Fruit fly (Drosophila melanogaster) whole organism, wandering third instar larva: ENCODE measurements around the gene Jon99Fii.
A peak's percentile ranks its signal among the peaks of the same experiment; 100 is the strongest.

Experiments used
- Abd-B ChIP-seq: fragments of >200 bp; optimal IDR thresholded peaks from 2 replicates; lab custom pipeline; 2017; ENCODE audit warnings: missing biosample characterization, missing genetic modification characterization
- CG32264 ChIP-seq: fragments of 200-800 bp; sonication (Bioruptor generic); optimal IDR thresholded peaks from 2 replicates; lab custom pipeline; 2016; ENCODE audit warnings: missing biosample characterization, missing genetic modification characterization
- CG9705 ChIP-seq: fragments of 200-800 bp; sonication (Bioruptor generic); optimal IDR thresholded peaks from 2 replicates; lab custom pipeline; 2018; ENCODE audit warnings: missing biosample characterization, mild to moderate bottlenecking, missing genetic modification characterization
- CrebA ChIP-seq: fragments of 200-800 bp; sonication (Bioruptor generic); optimal IDR thresholded peaks from 2 replicates; lab custom pipeline; 2016; ENCODE audit warnings: missing biosample characterization, mild to moderate bottlenecking, missing genetic modification characterization, borderline replicate concordance
- Dif ChIP-seq: fragments of 200-275, 200-300 bp; sonication (Bioruptor generic); optimal IDR thresholded peaks from 2 replicates; lab custom pipeline; 2018; ENCODE audit warnings: missing biosample characterization, missing genetic modification characterization; ENCODE audit not compliant: partially characterized antibody
- GATAd ChIP-seq: sonication (Bioruptor generic); optimal IDR thresholded peaks from 2 replicates; lab custom pipeline; 2016; ENCODE audit warnings: missing biosample characterization, missing genetic modification characterization
- HLH106 ChIP-seq: fragments of 200-800 bp; optimal IDR thresholded peaks from 3 replicates; lab custom pipeline; 2019; ENCODE audit warnings: missing biosample characterization, mild to moderate bottlenecking, missing genetic modification characterization, moderate library complexity
- Hnf4 ChIP-seq: fragments of 200-800 bp; sonication (Bioruptor generic); optimal IDR thresholded peaks from 2 replicates; lab custom pipeline; 2016; ENCODE audit warnings: missing biosample characterization, mild to moderate bottlenecking, missing genetic modification characterization
- Hr78 ChIP-seq: fragments of >200 bp; optimal IDR thresholded peaks from 2 replicates; lab custom pipeline; 2017; ENCODE audit warnings: missing biosample characterization, missing genetic modification characterization
- Hr83 ChIP-seq: fragments of 200-300 bp; sonication (Bioruptor generic); optimal IDR thresholded peaks from 2 replicates; lab custom pipeline; 2016; ENCODE audit warnings: missing biosample characterization, mild to moderate bottlenecking, missing genetic modification characterization, moderate library complexity; ENCODE audit not compliant: poor library complexity, severe bottlenecking
- Jra ChIP-seq: sonication (Bioruptor generic); optimal IDR thresholded peaks from 2 replicates; lab custom pipeline; 2016; ENCODE audit warnings: missing biosample characterization, missing genetic modification characterization
- Mio ChIP-seq: sonication (Bioruptor generic); optimal IDR thresholded peaks from 2 replicates; lab custom pipeline; 2016; ENCODE audit warnings: missing biosample characterization, missing genetic modification characterization
- Myc ChIP-seq: fragments of >200 bp; optimal IDR thresholded peaks from 2 replicates; lab custom pipeline; 2017
- N ChIP-seq: fragments of >200 bp; optimal IDR thresholded peaks from 2 replicates; lab custom pipeline; 2018; ENCODE audit warnings: missing biosample characterization, missing external identifiers, missing genetic modification characterization
- OdsH ChIP-seq: fragments of 200-800 bp; sonication (Bioruptor generic); optimal IDR thresholded peaks from 2 replicates; lab custom pipeline; 2016; ENCODE audit warnings: missing biosample characterization, mild to moderate bottlenecking, missing genetic modification characterization
- Rel ChIP-seq, 2 experiments: fragments of 200-800 bp; sonication (Bioruptor generic) in 1 of 2; optimal IDR thresholded peaks; 2 replicates in 1 of 2; 3 replicates in 1 of 2; lab custom pipeline; 2016 to 2019; ENCODE audit warnings: mild to moderate bottlenecking in 2 of 2, missing biosample characterization in 2 of 2, missing genetic modification characterization in 2 of 2, moderate library complexity in 1 of 2
- Sp1 ChIP-seq: fragments of 200-800 bp; sonication (Bioruptor generic); optimal IDR thresholded peaks from 3 replicates; lab custom pipeline; 2019; ENCODE audit warnings: missing biosample characterization, mild to moderate bottlenecking, missing genetic modification characterization, moderate library complexity
- Vsx2 ChIP-seq: fragments of 200-300, 225-300 bp; sonication (Bioruptor generic); optimal IDR thresholded peaks from 2 replicates; lab custom pipeline; 2018; ENCODE audit warnings: missing biosample characterization, missing genetic modification characterization; ENCODE audit not compliant: partially characterized antibody
- br ChIP-seq: fragments of 200-800 bp; sonication (Bioruptor generic); optimal IDR thresholded peaks from 2 replicates; lab custom pipeline; 2016; ENCODE audit warnings: missing biosample characterization, missing genetic modification characterization
- brk ChIP-seq: fragments of 200-800 bp; sonication (Bioruptor generic); optimal IDR thresholded peaks from 2 replicates; lab custom pipeline; 2016; ENCODE audit warnings: missing biosample characterization, mild to moderate bottlenecking, missing genetic modification characterization
- dl ChIP-seq, 2 experiments: fragments of 175-275, 200-275 bp in 1 of 2; fragments of 200-275 bp in 1 of 2; sonication (Bioruptor generic); optimal IDR thresholded peaks; lab custom pipeline; 2018; ENCODE audit warnings: mild to moderate bottlenecking in 2 of 2, missing biosample characterization in 2 of 2, missing genetic modification characterization in 2 of 2, moderate library complexity in 2 of 2; ENCODE audit not compliant: partially characterized antibody in 2 of 2, insufficient read depth in 1 of 2
- dmrt93B ChIP-seq: fragments of 200-800 bp; sonication (Bioruptor generic); optimal IDR thresholded peaks from 2 replicates; lab custom pipeline; 2018; ENCODE audit warnings: missing biosample characterization, mild to moderate bottlenecking, missing genetic modification characterization
- dsf ChIP-seq: sonication (Bioruptor generic); optimal IDR thresholded peaks from 2 replicates; lab custom pipeline; 2016; ENCODE audit warnings: missing biosample characterization, missing genetic modification characterization, borderline replicate concordance
- ey ChIP-seq: fragments of 200-800 bp; sonication (Bioruptor generic); optimal IDR thresholded peaks from 2 replicates; lab custom pipeline; 2016; ENCODE audit warnings: missing biosample characterization, missing genetic modification characterization
- foxo ChIP-seq, 2 experiments: fragments of 200-800 bp; sonication (Bioruptor generic); optimal IDR thresholded peaks; 2 replicates in 1 of 2; 3 replicates in 1 of 2; lab custom pipeline; 2016 to 2017; ENCODE audit warnings: missing biosample characterization in 2 of 2, missing genetic modification characterization in 2 of 2
- fru ChIP-seq: fragments of 200-800 bp; sonication (Bioruptor generic); optimal IDR thresholded peaks from 3 replicates; lab custom pipeline; 2016; ENCODE audit warnings: missing biosample characterization, mild to moderate bottlenecking, missing genetic modification characterization
- h ChIP-seq: fragments of 200-800 bp; sonication (Bioruptor generic); optimal IDR thresholded peaks from 3 replicates; lab custom pipeline; 2016; ENCODE audit warnings: missing biosample characterization, mild to moderate bottlenecking, missing genetic modification characterization
- jim ChIP-seq: fragments of 175-275, 200-325 bp; sonication (Bioruptor generic); optimal IDR thresholded peaks from 2 replicates; lab custom pipeline; 2016; ENCODE audit warnings: missing biosample characterization, mild to moderate bottlenecking, missing genetic modification characterization
- lola ChIP-seq: fragments of >200 bp; optimal IDR thresholded peaks from 2 replicates; lab custom pipeline; 2017; ENCODE audit warnings: missing biosample characterization, missing genetic modification characterization
- pan ChIP-seq: fragments of >200 bp; optimal IDR thresholded peaks from 2 replicates; lab custom pipeline; 2017
- psq ChIP-seq: fragments of 200-800 bp; sonication (Bioruptor generic); optimal IDR thresholded peaks from 3 replicates; lab custom pipeline; 2017; ENCODE audit warnings: missing biosample characterization, mild to moderate bottlenecking, missing genetic modification characterization, moderate library complexity
- rgr ChIP-seq: fragments of 200-800 bp; sonication (Bioruptor generic); optimal IDR thresholded peaks from 3 replicates; lab custom pipeline; 2016; ENCODE audit warnings: missing biosample characterization, mild to moderate bottlenecking, missing genetic modification characterization
- sage ChIP-seq: fragments of 200-800 bp; sonication (Bioruptor generic); optimal IDR thresholded peaks from 2 replicates; lab custom pipeline; 2016; ENCODE audit warnings: missing biosample characterization, mild to moderate bottlenecking, missing genetic modification characterization
- sv ChIP-seq: fragments of 200-800 bp; sonication (Bioruptor generic); optimal IDR thresholded peaks from 3 replicates; lab custom pipeline; 2016; ENCODE audit warnings: missing biosample characterization, missing genetic modification characterization
- tai ChIP-seq: sonication (Bioruptor generic); optimal IDR thresholded peaks from 2 replicates; lab custom pipeline; 2016; ENCODE audit warnings: missing biosample characterization, missing genetic modification characterization
- usp ChIP-seq: fragments of >200 bp; optimal IDR thresholded peaks from 2 replicates; lab custom pipeline; 2017; ENCODE audit warnings: missing biosample characterization, missing genetic modification characterization
- woc ChIP-seq: sonication (Bioruptor generic); optimal IDR thresholded peaks from 2 replicates; lab custom pipeline; 2016; ENCODE audit warnings: missing biosample characterization, mild to moderate bottlenecking, missing genetic modification characterization

Gene Jon99Fii

dm6 chr3R:30455817-30456544, 31.7 kb downstream of the Jon99Fii start, which contains the start of gene aralar1:
aralar1 (minus strand) TSS chr3R:30455867.
- no peak for TF ChIP-seq sage
- no peak for TF ChIP-seq Hr78 (GFP tag; lab: Kevin White, UChicago)
- no peak for TF ChIP-seq usp (GFP tag; lab: Kevin White, UChicago)
- no peak for TF ChIP-seq woc (GFP tag; lab: Kevin White, UChicago)
- no peak for TF ChIP-seq rgr
- no peak for TF ChIP-seq pan (lab: Kevin White, UChicago)
- no peak for TF ChIP-seq Myc (lab: Kevin White, UChicago)
- no peak for TF ChIP-seq CG32264 (GFP tag; lab: Kevin White, UChicago)
- no peak for TF ChIP-seq CrebA
- TF ChIP-seq lola (GFP tag; lab: Kevin White, UChicago) = no peak
- TF ChIP-seq psq = no peak
- TF ChIP-seq Jra (GFP tag; lab: Kevin White, UChicago) = no peak
- no peak for TF ChIP-seq Dif (GFP tag; lab: Kevin White, UChicago)
- no peak for TF ChIP-seq ey (GFP tag; lab: Kevin White, UChicago)
- TF ChIP-seq fru = no peak
- TF ChIP-seq dmrt93B (GFP tag; lab: Kevin White, UChicago) = no peak
- TF ChIP-seq dsf (GFP tag; lab: Kevin White, UChicago) = no peak
- TF ChIP-seq GATAd = no peak
- TF ChIP-seq CG9705 (GFP tag; lab: Kevin White, UChicago) = no peak
- no peak for TF ChIP-seq tai

- TF ChIP-seq rgr = peak; percentile 59
- TF ChIP-seq usp (GFP tag; lab: Kevin White, UChicago) = no peak
- no peak for TF ChIP-seq tai
- peak; percentile 60 for TF ChIP-seq fru
- TF ChIP-seq ey (GFP tag; lab: Kevin White, UChicago) = no peak
- TF ChIP-seq h = peak; percentile 81
- peak; percentile 34 for TF ChIP-seq OdsH (GFP tag; lab: Kevin White, UChicago)
- no peak for TF ChIP-seq woc (GFP tag; lab: Kevin White, UChicago)
- TF ChIP-seq dmrt93B (GFP tag; lab: Kevin White, UChicago) = no peak
- no peak for TF ChIP-seq Vsx2 (GFP tag; lab: Kevin White, UChicago)
- no peak for TF ChIP-seq Sp1 (GFP tag; lab: Kevin White, UChicago)
- TF ChIP-seq Rel (GFP tag; optimal IDR thresholded peaks at IDR 0.05; lab: Kevin White, UChicago) = no peak
- TF ChIP-seq Rel (tag; optimal IDR thresholded peaks at IDR 0.05; lab: Kevin White, UChicago) = peak; percentile 8
- no peak for TF ChIP-seq dsf (GFP tag; lab: Kevin White, UChicago)
- TF ChIP-seq sv (GFP tag; lab: Kevin White, UChicago) = no peak
- no peak for TF ChIP-seq brk (GFP tag; lab: Kevin White, UChicago)
- no peak for TF ChIP-seq psq
- TF ChIP-seq br = peak; percentile 19
- peak; percentile 41 for TF ChIP-seq HLH106 (tag; lab: Kevin White, UChicago)
- no peak for TF ChIP-seq Abd-B (GFP tag; lab: Kevin White, UChicago)
- TF ChIP-seq sage = no peak
- TF ChIP-seq jim = peak; percentile 45
- TF ChIP-seq GATAd = no peak
- no peak for TF ChIP-seq CrebA
- peak; percentile 39 for TF ChIP-seq CG32264 (GFP tag; lab: Kevin White, UChicago)
- no peak for TF ChIP-seq Jra (GFP tag; lab: Kevin White, UChicago)
- TF ChIP-seq pan (lab: Kevin White, UChicago) = no peak
- no peak for TF ChIP-seq Hnf4 (GFP tag; lab: Kevin White, UChicago)
- no peak for TF ChIP-seq CG9705 (GFP tag; lab: Kevin White, UChicago)
- TF ChIP-seq dl (GFP tag; optimal IDR thresholded peaks at IDR 0.05; lab: Kevin White, UChicago; ENCODE audit: insufficient read depth in 1 of 2, partially characterized antibody in 2 of 2) = no peak
- TF ChIP-seq Mio (GFP tag; lab: Kevin White, UChicago) = no peak
- TF ChIP-seq N (GFP tag; lab: Kevin White, UChicago) = no peak
- TF ChIP-seq Hr78 (GFP tag; lab: Kevin White, UChicago) = no peak
- no peak for TF ChIP-seq lola (GFP tag; lab: Kevin White, UChicago)
- no peak for TF ChIP-seq Dif (GFP tag; lab: Kevin White, UChicago)
- TF ChIP-seq foxo (GFP tag; optimal IDR thresholded peaks at IDR 0.05; lab: Kevin White, UChicago) = peak in 1 of 2 experiments; percentile 52
- TF ChIP-seq Hr83 (GFP tag; lab: Kevin White, UChicago) = peak; percentile 99
Observed at dm6 chr3R:30454442-30454841, 33.3 kb downstream of the Jon99Fii start.
